Worm (Caenorhabditis elegans) whole organism, young adult: Measurements from ENCODE around the gene tofu-1.

ENCODE experiments used
- B0019.2 ChIP-seq: fragments of 200-800 bp; sonication (Bioruptor generic); conservative IDR thresholded peaks from 2 replicates; pipeline ENCODE4 v1.3.6; 2022; ENCODE audit warnings: missing genetic modification reagents, missing genetic modification characterization, missing compliant biosample characterization
- B0261.1 ChIP-seq: sonication (generic microtip); optimal IDR thresholded peaks from 2 replicates; lab custom pipeline; 2016; ENCODE audit warnings: mild to moderate bottlenecking, missing genetic modification characterization, moderate library complexity, missing compliant biosample characterization
- F22D6.2 ChIP-seq: sonication (generic microtip); optimal IDR thresholded peaks from 2 replicates; lab custom pipeline; 2016; ENCODE audit warnings: mild to moderate bottlenecking, missing genetic modification characterization, missing compliant biosample characterization
- Y79H2A.3 ChIP-seq: fragments of 200-800 bp; sonication (Bioruptor generic); conservative IDR thresholded peaks from 2 replicates; pipeline ENCODE4 v1.3.6; 2022; ENCODE audit warnings: missing genetic modification reagents, missing genetic modification characterization, missing compliant biosample characterization
- ama-1 ChIP-seq, 3 experiments: fragments of 150-350 bp in 1 of 3; sonication (generic microtip) in 2 of 3; optimal IDR thresholded peaks; 2 replicates each; lab custom pipeline; 2014 to 2018; ENCODE audit warnings: missing biosample characterization in 2 of 3, missing genetic modification characterization in 2 of 3, missing genetic modification reagents in 2 of 3
- ceh-100 ChIP-seq: fragments of 200-800 bp; sonication (Bioruptor generic); IDR thresholded peaks from 2 replicates; pipeline ENCODE4 v1.3.6; 2022; ENCODE audit warnings: missing genetic modification reagents, missing genetic modification characterization, missing compliant biosample characterization
- fkh-3 ChIP-seq: sonication (generic microtip); optimal IDR thresholded peaks from 2 replicates; lab custom pipeline; 2016; ENCODE audit warnings: mild to moderate bottlenecking, missing genetic modification characterization, missing compliant biosample characterization
- hmg-1.2 ChIP-seq: fragments of 200-800 bp; sonication (Bioruptor generic); IDR thresholded peaks from 2 replicates; pipeline ENCODE4 v1.3.6; 2022; ENCODE audit warnings: missing genetic modification reagents, missing genetic modification characterization, missing compliant biosample characterization
- mel-28 ChIP-seq: sonication (generic microtip); optimal IDR thresholded peaks from 2 replicates; lab custom pipeline; 2016; ENCODE audit warnings: borderline replicate concordance, mild to moderate bottlenecking, missing genetic modification characterization, missing compliant biosample characterization
- unc-62 ChIP-seq: fragments of 150-350 bp; optimal IDR thresholded peaks from 2 replicates; lab custom pipeline; 2014; ENCODE audit warnings: missing biosample characterization, missing genetic modification reagents, missing genetic modification characterization

ce11 chrV:9960376-9960775 is 20.6 kb upstream of the tofu-1 start, which contains the start of gene T07C12.10:
- TF ChIP-seq B0261.1 (tag; lab: Kevin White, UChicago) (no peak), F22D6.2 (tag; lab: Kevin White, UChicago) (no peak), mel-28 (tag; lab: Kevin White, UChicago) (no peak), unc-62 (GFP tag; lab: Kevin White, UChicago) (no peak), Y79H2A.3 (GFP tag; lab: Robert Waterston, UW) (no peak), ama-1 (optimal IDR thresholded peaks at IDR 0.05; lab: Kevin White, UChicago) (no peak), ama-1 (GFP tag; optimal IDR thresholded peaks at IDR 0.05; lab: Kevin White, UChicago) (no peak), B0019.2 (GFP tag; lab: Robert Waterston, UW) (no peak), ceh-100 (GFP tag; lab: Robert Waterston, UW) (no peak), fkh-3 (tag; lab: Kevin White, UChicago) (no peak), hmg-1.2 (GFP tag; lab: Robert Waterston, UW) (no peak)
